Worm (Caenorhabditis elegans) whole organism, L4 larva: ENCODE measurements around the gene dnc-2.
A peak's percentile ranks its signal among the peaks of the same experiment; 100 is the strongest.

Experiments
- F10B5.3 ChIP-seq: sonication (generic microtip); optimal IDR thresholded peaks from 2 replicates; lab custom pipeline; 2016; ENCODE audit warnings: mild to moderate bottlenecking, missing genetic modification characterization, missing compliant biosample characterization
- F37D6.2 ChIP-seq: sonication (generic microtip); optimal IDR thresholded peaks from 2 replicates; lab custom pipeline; 2016; ENCODE audit warnings: mild to moderate bottlenecking, missing genetic modification characterization, missing compliant biosample characterization
- F44E2.7 ChIP-seq: fragments of 200-800 bp; sonication (Bioruptor generic); IDR thresholded peaks from 2 replicates; pipeline ENCODE4 v2.1.2; 2022; ENCODE audit warnings: missing genetic modification characterization, missing compliant biosample characterization
- F49E8.2 ChIP-seq: sonication (generic microtip); optimal IDR thresholded peaks from 2 replicates; lab custom pipeline; 2016; ENCODE audit warnings: missing compliant biosample characterization, mild to moderate bottlenecking, missing genetic modification characterization, borderline replicate concordance
- R02D3.7 ChIP-seq: fragments of 150-350 bp; sonication (generic microtip); optimal IDR thresholded peaks from 3 replicates; lab custom pipeline; 2014; ENCODE audit warnings: missing biosample characterization, missing genetic modification characterization
- T26A8.4 ChIP-seq: fragments of 200-800 bp; sonication (Bioruptor generic); IDR thresholded peaks from 2 replicates; pipeline ENCODE4 v1.3.6; 2022; ENCODE audit warnings: missing genetic modification characterization, missing compliant biosample characterization
- Y48G9A.11 ChIP-seq: fragments of 200-800 bp; sonication (Bioruptor generic); IDR thresholded peaks from 2 replicates; pipeline ENCODE4 v1.3.6; 2022; ENCODE audit warnings: missing genetic modification reagents, missing genetic modification characterization, missing compliant biosample characterization
- Y75B8A.6 ChIP-seq: fragments of 200-800 bp; sonication (Bioruptor generic); IDR thresholded peaks from 2 replicates; pipeline ENCODE4 v1.3.6; 2022; ENCODE audit warnings: missing genetic modification reagents, missing genetic modification characterization, missing compliant biosample characterization
- ZK337.2 ChIP-seq: fragments of 200-800 bp; sonication (Bioruptor generic); IDR thresholded peaks from 2 replicates; pipeline ENCODE4 v1.3.6; 2022; ENCODE audit warnings: missing genetic modification reagents, missing genetic modification characterization, missing compliant biosample characterization
- ZK546.5 ChIP-seq, 2 experiments: sonication (generic microtip); optimal IDR thresholded peaks; 2 replicates each; lab custom pipeline; 2017; ENCODE audit warnings: missing biosample characterization in 2 of 2, missing genetic modification characterization in 2 of 2
- aha-1 ChIP-seq: fragments of 150-350 bp; peaks from one replicate; lab custom pipeline; 2014; ENCODE audit warnings: missing biosample characterization, missing genetic modification characterization
- ceh-32 ChIP-seq: sonication (generic microtip); optimal IDR thresholded peaks from 2 replicates; lab custom pipeline; 2016; ENCODE audit warnings: mild to moderate bottlenecking, missing genetic modification characterization, missing compliant biosample characterization; ENCODE audit not compliant: poor library complexity
- ceh-44 ChIP-seq: fragments of 200-800 bp; sonication (Bioruptor generic); IDR thresholded peaks from 2 replicates; pipeline ENCODE4 v1.3.6; 2022; ENCODE audit warnings: missing genetic modification reagents, missing genetic modification characterization, missing compliant biosample characterization
- ces-1 ChIP-seq: fragments of 150-350 bp; sonication (generic microtip); optimal IDR thresholded peaks from 4 replicates; lab custom pipeline; 2014; ENCODE audit warnings: missing biosample characterization, missing genetic modification reagents, missing genetic modification characterization
- daf-16 ChIP-seq, 3 experiments: sonication (generic microtip); optimal IDR thresholded peaks; 2 replicates each; lab custom pipeline; 2016 to 2017; ENCODE audit warnings: missing genetic modification characterization in 3 of 3, missing genetic modification reagents in 3 of 3, mild to moderate bottlenecking in 2 of 3, missing compliant biosample characterization in 2 of 3, missing biosample characterization in 1 of 3, moderate library complexity in 1 of 3
- dpl-1 ChIP-seq: fragments of 150-350 bp; optimal IDR thresholded peaks from 2 replicates; lab custom pipeline; 2014; ENCODE audit warnings: missing biosample characterization, missing genetic modification reagents, missing genetic modification characterization
- egl-27 ChIP-seq: sonication (generic microtip); optimal IDR thresholded peaks from 3 replicates; lab custom pipeline; 2017; ENCODE audit warnings: missing biosample characterization, missing genetic modification reagents, missing genetic modification characterization
- fkh-10 ChIP-seq: fragments of 150-350 bp; optimal IDR thresholded peaks from 2 replicates; lab custom pipeline; 2014; ENCODE audit warnings: missing biosample characterization, missing genetic modification reagents, missing genetic modification characterization
- gei-8 ChIP-seq: fragments of 200-800 bp; sonication (Bioruptor generic); optimal IDR thresholded peaks from 2 replicates; lab custom pipeline; 2018; ENCODE audit warnings: mild to moderate bottlenecking, missing genetic modification characterization, missing compliant biosample characterization
- hif-1 ChIP-seq, 2 experiments: sonication (generic microtip); optimal IDR thresholded peaks; 2 replicates each; lab custom pipeline; 2016 to 2017; ENCODE audit warnings: missing compliant biosample characterization in 2 of 2, missing genetic modification characterization in 2 of 2, missing genetic modification reagents in 2 of 2, missing genotype in 2 of 2, mild to moderate bottlenecking in 1 of 2
- hmg-1.1 ChIP-seq: fragments of 200-800 bp; sonication (Bioruptor generic); IDR thresholded peaks from 2 replicates; pipeline ENCODE4 v1.3.6; 2022; ENCODE audit warnings: missing genetic modification reagents, missing genetic modification characterization, missing compliant biosample characterization
- jun-1 ChIP-seq: fragments of 150-350 bp; optimal IDR thresholded peaks from 2 replicates; lab custom pipeline; 2014; ENCODE audit warnings: missing biosample characterization, missing genetic modification reagents, missing genetic modification characterization
- lin-1 ChIP-seq: fragments of 200-800 bp; sonication (Bioruptor generic); IDR thresholded peaks from 2 replicates; pipeline ENCODE4 v1.3.6; 2022; ENCODE audit warnings: missing genetic modification reagents, missing genetic modification characterization, missing compliant biosample characterization
- lin-13 ChIP-seq: fragments of 150-350 bp; optimal IDR thresholded peaks from 2 replicates; lab custom pipeline; 2014; ENCODE audit warnings: missing biosample characterization, missing genetic modification reagents, missing genetic modification characterization
- lin-15B ChIP-seq: fragments of 150-350 bp; sonication (generic microtip); optimal IDR thresholded peaks from 3 replicates; lab custom pipeline; 2014; ENCODE audit warnings: missing biosample characterization, missing genetic modification characterization
- lin-38 ChIP-seq: fragments of 200-800 bp; sonication (Bioruptor generic); IDR thresholded peaks from 2 replicates; pipeline ENCODE4 v1.3.6; 2022; ENCODE audit warnings: missing genetic modification reagents, missing genetic modification characterization, missing compliant biosample characterization
- lir-3 ChIP-seq: sonication (generic microtip); optimal IDR thresholded peaks from 2 replicates; lab custom pipeline; 2016; ENCODE audit warnings: mild to moderate bottlenecking, missing genetic modification characterization, missing compliant biosample characterization
- madf-5 ChIP-seq, 2 experiments: fragments of 200-800 bp; sonication (Bioruptor generic); IDR thresholded peaks; 2 replicates each; pipeline ENCODE4 v1.3.6; 2022; ENCODE audit warnings: missing compliant biosample characterization in 2 of 2, missing genetic modification characterization in 2 of 2
- mdl-1 ChIP-seq, 2 experiments: fragments of 150-350 bp in 1 of 2; sonication (generic microtip) in 1 of 2; optimal IDR thresholded peaks; 2 replicates each; lab custom pipeline; 2014 to 2017; ENCODE audit warnings: missing biosample characterization in 2 of 2, missing genetic modification characterization in 2 of 2
- nhr-10 ChIP-seq: fragments of 150-350 bp; optimal IDR thresholded peaks from 2 replicates; lab custom pipeline; 2014; ENCODE audit warnings: missing biosample characterization, missing genetic modification characterization
- nhr-11 ChIP-seq: fragments of 150-350 bp; optimal IDR thresholded peaks from 2 replicates; lab custom pipeline; 2014; ENCODE audit warnings: missing biosample characterization, missing genetic modification characterization
- nhr-111 ChIP-seq: fragments of 200-800 bp; sonication (Bioruptor generic); optimal IDR thresholded peaks from 2 replicates; lab custom pipeline; 2018; ENCODE audit warnings: mild to moderate bottlenecking, missing genetic modification characterization, missing compliant biosample characterization
- nhr-25 ChIP-seq: sonication (generic microtip); optimal IDR thresholded peaks from 2 replicates; lab custom pipeline; 2017; ENCODE audit warnings: missing genetic modification characterization, mild to moderate bottlenecking, missing compliant biosample characterization, antibody characterized with exemption, moderate library complexity, borderline replicate concordance; ENCODE audit not compliant: insufficient read depth
- nhr-42 ChIP-seq: fragments of 200-800 bp; sonication (Bioruptor generic); IDR thresholded peaks from 2 replicates; pipeline ENCODE4 v1.3.6; 2022; ENCODE audit warnings: missing genetic modification characterization, missing compliant biosample characterization
- nhr-48 ChIP-seq: sonication (generic microtip); optimal IDR thresholded peaks from 2 replicates; lab custom pipeline; 2016; ENCODE audit warnings: mild to moderate bottlenecking, missing genetic modification characterization, missing compliant biosample characterization
- nhr-6 ChIP-seq: fragments of 150-350 bp; optimal IDR thresholded peaks from 2 replicates; lab custom pipeline; 2014; ENCODE audit warnings: missing biosample characterization, missing genetic modification characterization
- nhr-77 ChIP-seq: fragments of 150-350 bp; optimal IDR thresholded peaks from 2 replicates; lab custom pipeline; 2014; ENCODE audit warnings: missing biosample characterization, missing genetic modification characterization
- pha-4 ChIP-seq, 2 experiments: fragments of 150-350 bp in 1 of 2; fragments of 200-800 bp in 1 of 2; sonication (Bioruptor generic) in 1 of 2; IDR thresholded peaks in 1 of 2; optimal IDR thresholded peaks in 1 of 2; 2 replicates each; pipeline versions ENCODE4 v1.3.6 to Lab custom; 2014 to 2022; ENCODE audit warnings: missing genetic modification characterization in 2 of 2, missing genetic modification reagents in 2 of 2, missing biosample characterization in 1 of 2, missing compliant biosample characterization in 1 of 2
- php-3 ChIP-seq: fragments of 200-800 bp; sonication (Bioruptor generic); IDR thresholded peaks from 2 replicates; pipeline ENCODE4 v1.3.6; 2022; ENCODE audit warnings: missing genetic modification reagents, missing genetic modification characterization, missing compliant biosample characterization
- pqm-1 ChIP-seq: sonication (generic microtip); optimal IDR thresholded peaks from 2 replicates; lab custom pipeline; 2017; ENCODE audit warnings: missing biosample characterization, missing genetic modification characterization
- rbr-2 ChIP-seq: sonication (generic microtip); optimal IDR thresholded peaks from 2 replicates; lab custom pipeline; 2016; ENCODE audit warnings: missing genotype, missing genetic modification characterization, missing compliant biosample characterization
- set-16 ChIP-seq: fragments of 200-800 bp; sonication (Bioruptor generic); IDR thresholded peaks from 2 replicates; pipeline ENCODE4 v1.3.6; 2022; ENCODE audit warnings: missing genetic modification reagents, missing genetic modification characterization, missing compliant biosample characterization
- snpc-4 ChIP-seq: fragments of 150-350 bp; optimal IDR thresholded peaks from 2 replicates; lab custom pipeline; 2014; ENCODE audit warnings: missing biosample characterization, missing genetic modification characterization
- unc-130 ChIP-seq: sonication (generic microtip); optimal IDR thresholded peaks from 2 replicates; lab custom pipeline; 2016; ENCODE audit warnings: missing genetic modification reagents, missing genetic modification characterization, missing compliant biosample characterization
- unc-62 ChIP-seq, 3 experiments: fragments of 150-350 bp in 1 of 3; sonication (generic microtip); optimal IDR thresholded peaks in 2 of 3; peaks in 1 of 3; 1 replicate in 1 of 3; 2 replicates in 2 of 3; lab custom pipeline; 2014 to 2017; ENCODE audit warnings: missing biosample characterization in 3 of 3, missing genetic modification characterization in 3 of 3, missing genetic modification reagents in 3 of 3, missing genotype in 1 of 3
- vab-7 ChIP-seq: fragments of 200-800 bp; sonication (Bioruptor generic); IDR thresholded peaks from 2 replicates; pipeline ENCODE4 v1.3.6; 2022; ENCODE audit warnings: missing genetic modification reagents, missing genetic modification characterization, missing compliant biosample characterization
- zag-1 ChIP-seq: fragments of 150-350 bp; optimal IDR thresholded peaks from 2 replicates; lab custom pipeline; 2014; ENCODE audit warnings: missing biosample characterization, missing genetic modification characterization
- zfp-2 ChIP-seq: sonication (generic microtip); optimal IDR thresholded peaks from 2 replicates; lab custom pipeline; 2016; ENCODE audit warnings: mild to moderate bottlenecking, missing genetic modification characterization, missing compliant biosample characterization
- ztf-11 ChIP-seq: fragments of 150-350 bp; optimal IDR thresholded peaks from 2 replicates; lab custom pipeline; 2014; ENCODE audit warnings: missing biosample characterization, missing genetic modification characterization

Gene dnc-2

ce11 chrIII:5940525-5940974 is 15.0 kb upstream of the dnc-2 start (continued):
- TF ChIP-seq lin-1, result no peak; the same call in 1 of the 2 replicates
- TF ChIP-seq ceh-32 (tag; lab: Kevin White, UChicago), result no peak
- TF ChIP-seq vab-7 (GFP tag; lab: Robert Waterston, UW), result no peak; the same call in 1 of the 2 replicates
- TF ChIP-seq nhr-42 (GFP tag; lab: Robert Waterston, UW), result no peak
- no peak for TF ChIP-seq lin-15B (tag; lab: Kevin White, UChicago)
- TF ChIP-seq lin-13 (GFP tag; lab: Kevin White, UChicago), result peak; percentile 45
- TF ChIP-seq dpl-1 (GFP tag; lab: Kevin White, UChicago), result no peak
- TF ChIP-seq pqm-1 (tag; lab: Kevin White, UChicago), result peak; percentile 42
- no peak for TF ChIP-seq ztf-11 (tag; lab: Kevin White, UChicago)
- TF ChIP-seq fkh-10 (GFP tag; lab: Kevin White, UChicago), result no peak
- peak; percentile 51 for TF ChIP-seq rbr-2 (tag; lab: Kevin White, UChicago)
- peak; percentile 66 for TF ChIP-seq nhr-11 (tag; lab: Kevin White, UChicago)
- no peak for TF ChIP-seq unc-130
- no peak for TF ChIP-seq nhr-6
- TF ChIP-seq egl-27 (tag; lab: Kevin White, UChicago), result no peak
- TF ChIP-seq nhr-77 (tag; lab: Kevin White, UChicago), result peak; percentile 21
- TF ChIP-seq nhr-25 (tag; lab: Kevin White, UChicago), result no peak
- TF ChIP-seq zfp-2, result no peak
- no peak for TF ChIP-seq R02D3.7 (tag; lab: Kevin White, UChicago)
- TF ChIP-seq mdl-1 (tag; optimal IDR thresholded peaks at IDR 0.05; lab: Kevin White, UChicago), result peak; percentile 96
- TF ChIP-seq nhr-48 (tag; lab: Kevin White, UChicago), result no peak
- no peak for TF ChIP-seq snpc-4 (tag; lab: Kevin White, UChicago)
- no peak for TF ChIP-seq F49E8.2 (tag; lab: Kevin White, UChicago)
- TF ChIP-seq pha-4 (GFP tag; IDR thresholded peaks at IDR 0.05; lab: Robert Waterston, UW), result peak; percentile 51; the same call in 1 of the 2 replicates
- TF ChIP-seq pha-4 (tag; optimal IDR thresholded peaks at IDR 0.05; lab: Kevin White, UChicago), result peak; percentile 69
- no peak for TF ChIP-seq ceh-44 (GFP tag; lab: Robert Waterston, UW)
- TF ChIP-seq hif-1 (tag; optimal IDR thresholded peaks at IDR 0.05; lab: Kevin White, UChicago), result peak in 1 of 2 experiments; percentile 62
- TF ChIP-seq jun-1 (tag; lab: Kevin White, UChicago), result no peak
- TF ChIP-seq lir-3, result no peak
- no peak for TF ChIP-seq ces-1
- peak; percentile 99 for TF ChIP-seq aha-1 (tag; lab: Kevin White, UChicago)
- no peak for TF ChIP-seq F44E2.7 (GFP tag; lab: Robert Waterston, UW)
- TF ChIP-seq hmg-1.1 (GFP tag; lab: Robert Waterston, UW), result peak; percentile 72
- TF ChIP-seq Y75B8A.6 (GFP tag; lab: Robert Waterston, UW), result no peak
- TF ChIP-seq nhr-111, result no peak
- TF ChIP-seq madf-5 (GFP tag; IDR thresholded peaks at IDR 0.05; lab: Robert Waterston, UW), result 0 out of 4 replicates have a peak, but pooled peaks of 1 of the 2 experiments have one; percentile 11
- TF ChIP-seq lin-38 (GFP tag; lab: Robert Waterston, UW), result peak; percentile 53
- peak; percentile 57; the same call in 1 of the 2 replicates for TF ChIP-seq php-3
- TF ChIP-seq F37D6.2 (tag; lab: Kevin White, UChicago), result no peak
- TF ChIP-seq ZK546.5 (tag; optimal IDR thresholded peaks at IDR 0.05; lab: Kevin White, UChicago), result no peak
- 0 out of 2 replicates have a peak, but pooled peaks have one; percentile 46 for TF ChIP-seq T26A8.4 (GFP tag; lab: Robert Waterston, UW)
- no peak for TF ChIP-seq gei-8 (GFP tag; lab: Kevin White, UChicago)
- TF ChIP-seq ZK337.2 (GFP tag; lab: Robert Waterston, UW), result no peak
- no peak for TF ChIP-seq zag-1 (tag; lab: Kevin White, UChicago)
- TF ChIP-seq nhr-10 (tag; lab: Kevin White, UChicago), result no peak
- no peak for TF ChIP-seq daf-16 (GFP tag; optimal IDR thresholded peaks at IDR 0.05; lab: Kevin White, UChicago)
- TF ChIP-seq daf-16 (tag; optimal IDR thresholded peaks at IDR 0.05; lab: Kevin White, UChicago), result peak; percentile 36
- TF ChIP-seq unc-62 (GFP tag; optimal IDR thresholded peaks at IDR 0.05 in 1 of 2; lab: Kevin White, UChicago), result peak in 1 of 2 experiments; percentile 99
- peak; percentile 18 for TF ChIP-seq unc-62 (tag; optimal IDR thresholded peaks at IDR 0.05; lab: Kevin White, UChicago)
- peak; percentile 5; the same call in 1 of the 2 replicates for TF ChIP-seq set-16
- TF ChIP-seq Y48G9A.11 (GFP tag; lab: Robert Waterston, UW), result no peak
- TF ChIP-seq F10B5.3 (tag; lab: Kevin White, UChicago), result no peak
